Fruit fly (Drosophila melanogaster) whole organism, embryonic: ENCODE measurements around the gene Gem3.

Experiments used
- Atf3 ChIP-seq: fragments of 200-800 bp; sonication (Bioruptor generic); optimal IDR thresholded peaks from 3 replicates; lab custom pipeline; 2016; ENCODE audit warnings: missing biosample characterization, missing genetic modification characterization
- B-H1 ChIP-seq: fragments of 200-800 bp; sonication (Bioruptor generic); IDR thresholded peaks from 3 replicates; pipeline ENCODE4 v1.3.6; 2022; ENCODE audit warnings: missing biosample characterization, missing genetic modification characterization
- Bgb ChIP-seq: fragments of 200-800 bp; sonication (Bioruptor generic); IDR thresholded peaks from 2 replicates; pipeline ENCODE4 v1.3.6; 2022; ENCODE audit warnings: missing biosample characterization, missing genetic modification characterization; ENCODE audit not compliant: partially characterized antibody
- C15 ChIP-seq: fragments of 200-800 bp; sonication (Bioruptor generic); IDR thresholded peaks from 3 replicates; pipeline ENCODE4 v1.3.6; 2022; ENCODE audit warnings: missing biosample characterization, missing genetic modification characterization
- CG10321 ChIP-seq: fragments of 200-800 bp; sonication (Bioruptor generic); IDR thresholded peaks from 2 replicates; pipeline ENCODE4 v1.3.6; 2022; ENCODE audit warnings: missing biosample characterization, missing genetic modification characterization
- CG11504 ChIP-seq: fragments of 200-800 bp; sonication (Bioruptor generic); optimal IDR thresholded peaks from 3 replicates; lab custom pipeline; 2019; ENCODE audit warnings: missing biosample characterization, mild to moderate bottlenecking, missing genetic modification characterization, moderate library complexity
- CG12155 ChIP-seq: fragments of 200-800 bp; sonication (Bioruptor generic); optimal IDR thresholded peaks from 3 replicates; lab custom pipeline; 2016; ENCODE audit warnings: missing biosample characterization, missing genetic modification characterization
- CG12769 ChIP-seq: fragments of 200-800 bp; sonication (Bioruptor generic); optimal IDR thresholded peaks from 2 replicates; lab custom pipeline; 2019; ENCODE audit warnings: missing biosample characterization, mild to moderate bottlenecking, missing genetic modification characterization, moderate library complexity
- CG13424 ChIP-seq: fragments of 200-800 bp; sonication (Bioruptor generic); optimal IDR thresholded peaks from 2 replicates; lab custom pipeline; 2019; ENCODE audit warnings: missing biosample characterization, mild to moderate bottlenecking, missing genetic modification characterization, moderate library complexity
- CG1603 ChIP-seq: fragments of 200-800 bp; sonication (Bioruptor generic); optimal IDR thresholded peaks from 2 replicates; lab custom pipeline; 2019; ENCODE audit warnings: missing biosample characterization, mild to moderate bottlenecking, missing genetic modification characterization, moderate library complexity
- CG17359 ChIP-seq: fragments of 200-800 bp; sonication (Bioruptor generic); optimal IDR thresholded peaks from 3 replicates; lab custom pipeline; 2018; ENCODE audit warnings: missing biosample characterization, mild to moderate bottlenecking, missing genetic modification characterization, moderate library complexity
- CG2116 ChIP-seq: fragments of 200-800 bp; sonication (Bioruptor generic); optimal IDR thresholded peaks from 3 replicates; lab custom pipeline; 2018; ENCODE audit warnings: missing biosample characterization, mild to moderate bottlenecking, missing genetic modification characterization
- CG31224 ChIP-seq: fragments of 200-800 bp; sonication (Bioruptor generic); IDR thresholded peaks from 2 replicates; pipeline ENCODE4 v1.3.6; 2022; ENCODE audit warnings: missing biosample characterization, missing genetic modification characterization
- CG31365 ChIP-seq: fragments of 200-800 bp; sonication (Bioruptor generic); optimal IDR thresholded peaks from 2 replicates; lab custom pipeline; 2018; ENCODE audit warnings: missing biosample characterization, mild to moderate bottlenecking, missing genetic modification characterization
- CG3163 ChIP-seq: fragments of 200-800 bp; sonication (Bioruptor generic); optimal IDR thresholded peaks from 3 replicates; lab custom pipeline; 2016; ENCODE audit warnings: missing biosample characterization, missing genetic modification characterization
- CG32767 ChIP-seq: fragments of 200-800 bp; sonication (Bioruptor generic); IDR thresholded peaks from 2 replicates; pipeline ENCODE4 v1.3.6; 2022; ENCODE audit warnings: missing biosample characterization, missing genetic modification characterization
- CG32772 ChIP-seq: fragments of 200-800 bp; sonication (Bioruptor generic); IDR thresholded peaks from 2 replicates; pipeline ENCODE4 v1.3.6; 2022; ENCODE audit warnings: missing biosample characterization, missing genetic modification characterization
- CG3726 ChIP-seq: fragments of 200-800 bp; sonication (Bioruptor generic); IDR thresholded peaks from 3 replicates; pipeline ENCODE4, ENCODE4 v1.3.6; 2022; ENCODE audit warnings: missing biosample characterization, missing genetic modification characterization
- CG7987 ChIP-seq: fragments of 200-800 bp; sonication (Bioruptor generic); optimal IDR thresholded peaks from 2 replicates; lab custom pipeline; 2018; ENCODE audit warnings: missing biosample characterization, mild to moderate bottlenecking, missing genetic modification characterization, moderate library complexity
- CG8388 ChIP-seq: fragments of 200-800 bp; sonication (Bioruptor generic); optimal IDR thresholded peaks from 2 replicates; lab custom pipeline; 2019; ENCODE audit warnings: missing biosample characterization, mild to moderate bottlenecking, missing genetic modification characterization, moderate library complexity
- D ChIP-seq, 2 experiments: fragments of 200-800 bp in 1 of 2; fragments of >200 bp in 1 of 2; sonication (Bioruptor generic) in 1 of 2; optimal IDR thresholded peaks; 2 replicates in 1 of 2; 3 replicates in 1 of 2; lab custom pipeline; 2017; ENCODE audit warnings: mild to moderate bottlenecking in 1 of 2, missing biosample characterization in 1 of 2, missing genetic modification characterization in 1 of 2, missing genetic modification reagents in 1 of 2
- D19A ChIP-seq: fragments of 200-800 bp; optimal IDR thresholded peaks from 3 replicates; lab custom pipeline; 2019; ENCODE audit warnings: missing biosample characterization, mild to moderate bottlenecking, missing genetic modification characterization, moderate library complexity
- Dip3 ChIP-seq: fragments of 200-800 bp; sonication (Bioruptor generic); optimal IDR thresholded peaks from 3 replicates; lab custom pipeline; 2016; ENCODE audit warnings: missing biosample characterization, missing genetic modification characterization
- Eip74EF ChIP-seq, 2 experiments: fragments of 200-800 bp in 1 of 2; fragments of >200 bp in 1 of 2; sonication (Bioruptor generic) in 1 of 2; optimal IDR thresholded peaks; 2 replicates each; lab custom pipeline; 2017 to 2019; ENCODE audit warnings: missing biosample characterization in 2 of 2, missing genetic modification characterization in 2 of 2, mild to moderate bottlenecking in 1 of 2, moderate library complexity in 1 of 2
- H2.0 ChIP-seq: fragments of 200-800 bp; sonication (Bioruptor generic); IDR thresholded peaks from 2 replicates; pipeline ENCODE4 v1.3.6; 2022; ENCODE audit warnings: missing biosample characterization, missing genetic modification characterization
- HHEX ChIP-seq: fragments of 200-800 bp; sonication (Bioruptor generic); optimal IDR thresholded peaks from 3 replicates; lab custom pipeline; 2017; ENCODE audit warnings: missing biosample characterization, mild to moderate bottlenecking, missing genetic modification characterization, missing genetic modification reagents
- NC2β ChIP-seq: fragments of 200-800 bp; sonication (Bioruptor generic); optimal IDR thresholded peaks from 2 replicates; lab custom pipeline; 2016; ENCODE audit warnings: missing biosample characterization, missing genetic modification characterization
- Sox102F ChIP-seq: fragments of 200-800 bp; sonication (Bioruptor generic); optimal IDR thresholded peaks from 2 replicates; lab custom pipeline; 2018; ENCODE audit warnings: missing biosample characterization, mild to moderate bottlenecking, missing genetic modification characterization, moderate library complexity
- Sry-β ChIP-seq: fragments of 200-800 bp; sonication (Bioruptor generic); optimal IDR thresholded peaks from 2 replicates; lab custom pipeline; 2018; ENCODE audit warnings: missing biosample characterization, mild to moderate bottlenecking, missing genetic modification characterization, moderate library complexity
- Taf1 ChIP-seq: fragments of 200-800 bp; sonication (Bioruptor generic); IDR thresholded peaks from 2 replicates; pipeline ENCODE4 v1.3.6; 2022; ENCODE audit warnings: missing biosample characterization, missing genetic modification characterization
- Vsx1 ChIP-seq: fragments of 200-800 bp; sonication (Bioruptor generic); optimal IDR thresholded peaks from 2 replicates; lab custom pipeline; 2017; ENCODE audit warnings: missing biosample characterization, mild to moderate bottlenecking, missing genetic modification characterization, missing genetic modification reagents
- ase ChIP-seq: fragments of 200-800 bp; sonication (Bioruptor generic); IDR thresholded peaks from 3 replicates; pipeline ENCODE4 v1.3.6; 2022; ENCODE audit warnings: missing biosample characterization, missing genetic modification characterization
- chinmo ChIP-seq: fragments of 200-800 bp; sonication (Bioruptor generic); IDR thresholded peaks from 4 replicates; pipeline ENCODE4 v1.3.6; 2022; ENCODE audit warnings: missing biosample characterization, missing genetic modification characterization; ENCODE audit not compliant: partially characterized antibody
- dmrt99B ChIP-seq: fragments of 200-800 bp; sonication (Bioruptor generic); optimal IDR thresholded peaks from 2 replicates; lab custom pipeline; 2018; ENCODE audit warnings: missing biosample characterization, mild to moderate bottlenecking, missing genetic modification characterization, moderate library complexity
- en ChIP-seq: fragments of 200-800 bp; sonication (Bioruptor generic); optimal IDR thresholded peaks from 2 replicates; lab custom pipeline; 2016; ENCODE audit warnings: missing biosample characterization, missing genetic modification characterization
- exex ChIP-seq: fragments of 200-800 bp; sonication (Bioruptor generic); optimal IDR thresholded peaks from 4 replicates; lab custom pipeline; 2018; ENCODE audit warnings: missing biosample characterization, mild to moderate bottlenecking, missing genetic modification characterization, moderate library complexity
- fd96Cb ChIP-seq: fragments of 200-800 bp; sonication (Bioruptor generic); optimal IDR thresholded peaks from 2 replicates; lab custom pipeline; 2018; ENCODE audit warnings: missing biosample characterization, mild to moderate bottlenecking, missing genetic modification characterization, moderate library complexity
- grau ChIP-seq: fragments of 200-800 bp; optimal IDR thresholded peaks from 3 replicates; lab custom pipeline; 2019; ENCODE audit warnings: missing biosample characterization, mild to moderate bottlenecking, missing genetic modification characterization, moderate library complexity
- inv ChIP-seq: fragments of 200-800 bp; sonication (Bioruptor generic); IDR thresholded peaks from 2 replicates; pipeline ENCODE4 v1.3.6; 2022; ENCODE audit warnings: missing biosample characterization, missing genetic modification characterization; ENCODE audit not compliant: partially characterized antibody
- kah ChIP-seq: fragments of 200-800 bp; sonication (Bioruptor generic); optimal IDR thresholded peaks from 2 replicates; lab custom pipeline; 2018; ENCODE audit warnings: missing biosample characterization, mild to moderate bottlenecking, missing genetic modification characterization
- lbe ChIP-seq: fragments of 200-800 bp; sonication (Bioruptor generic); optimal IDR thresholded peaks from 2 replicates; lab custom pipeline; 2016; ENCODE audit warnings: missing biosample characterization, mild to moderate bottlenecking, missing genetic modification characterization
- luna ChIP-seq: fragments of 200-800 bp; sonication (Bioruptor generic); optimal IDR thresholded peaks from 2 replicates; lab custom pipeline; 2016; ENCODE audit warnings: missing biosample characterization, missing genetic modification characterization
- odd ChIP-seq: fragments of 200-800 bp; sonication (Bioruptor generic); optimal IDR thresholded peaks from 2 replicates; lab custom pipeline; 2017; ENCODE audit warnings: missing biosample characterization, mild to moderate bottlenecking, missing genetic modification characterization
- prd ChIP-seq, 3 experiments: fragments of >200 bp in 2 of 3; fragments of 200-800 bp in 1 of 3; sonication (Bioruptor generic) in 1 of 3; optimal IDR thresholded peaks in 2 of 3; IDR thresholded peaks in 1 of 3; 2 replicates in 2 of 3; 3 replicates in 1 of 3; pipeline versions ENCODE4 v1.3.6 to Lab custom; 2017 to 2022; ENCODE audit warnings: missing biosample characterization in 1 of 3, missing genetic modification characterization in 1 of 3
- pum ChIP-seq: fragments of 200-800 bp; sonication (Bioruptor generic); optimal IDR thresholded peaks from 2 replicates; lab custom pipeline; 2016; ENCODE audit warnings: missing biosample characterization, missing genetic modification characterization
- row ChIP-seq: fragments of 200-800 bp; sonication (Bioruptor generic); IDR thresholded peaks from 3 replicates; pipeline ENCODE4 v1.3.6; 2022; ENCODE audit warnings: missing biosample characterization, missing genetic modification characterization
- sc ChIP-seq, 3 experiments: fragments of >200 bp in 2 of 3; fragments of 200-800 bp in 1 of 3; sonication (Bioruptor generic) in 1 of 3; optimal IDR thresholded peaks; 2 replicates in 2 of 3; 3 replicates in 1 of 3; lab custom pipeline; 2017; ENCODE audit warnings: mild to moderate bottlenecking in 1 of 3, missing biosample characterization in 1 of 3, missing genetic modification characterization in 1 of 3, missing genetic modification reagents in 1 of 3
- slou ChIP-seq: fragments of 200-800 bp; sonication (Bioruptor generic); optimal IDR thresholded peaks from 3 replicates; lab custom pipeline; 2016; ENCODE audit warnings: missing biosample characterization, missing genetic modification characterization
- z ChIP-seq: fragments of 200-800 bp; sonication (Bioruptor generic); IDR thresholded peaks from 3 replicates; pipeline ENCODE4 v1.3.6; 2022; ENCODE audit warnings: missing biosample characterization, missing genetic modification characterization

Gem3 gene

dm6 chr3L:10504607-10505006, 41.7 kb upstream of the Gem3 start (continued):
- TF ChIP-seq odd (GFP tag; lab: Kevin White, UChicago) (no peak), CG3726 (GFP tag; lab: Robert Waterston, UW) (peak; percentile 19; the same call in 1 of the 3 replicates), chinmo (no peak), C15 (no peak), Atf3 (GFP tag; lab: Kevin White, UChicago) (no peak), lbe (no peak), grau (peak; percentile 67), CG12155 (GFP tag; lab: Kevin White, UChicago) (no peak), prd (optimal IDR thresholded peaks at IDR 0.05; lab: Kevin White, UChicago) (no peak), prd (GFP tag; IDR thresholded peaks at IDR 0.05; lab: Robert Waterston, UW) (peak; percentile 41; the same call in 1 of the 3 replicates), CG7987 (GFP tag; lab: Kevin White, UChicago) (no peak), CG11504 (tag; lab: Kevin White, UChicago) (peak; percentile 30), exex (tag; lab: Kevin White, UChicago) (no peak), CG13424 (tag; lab: Kevin White, UChicago) (no peak), sc (optimal IDR thresholded peaks at IDR 0.05; lab: Kevin White, UChicago) (no peak), sc (GFP tag; optimal IDR thresholded peaks at IDR 0.05; lab: Kevin White, UChicago) (no peak), D (optimal IDR thresholded peaks at IDR 0.05; lab: Kevin White, UChicago) (no peak), D (GFP tag; optimal IDR thresholded peaks at IDR 0.05; lab: Kevin White, UChicago) (no peak), D19A (no peak), CG1603 (peak; percentile 12), kah (GFP tag; lab: Kevin White, UChicago) (no peak), z (no peak), CG31224 (no peak), luna (no peak), Sry-β (GFP tag; lab: Kevin White, UChicago) (no peak), Eip74EF (GFP tag; optimal IDR thresholded peaks at IDR 0.05; lab: Kevin White, UChicago) (no peak), Taf1 (GFP tag; lab: Robert Waterston, UW) (no peak), CG3163 (GFP tag; lab: Kevin White, UChicago) (no peak), CG8388 (GFP tag; lab: Kevin White, UChicago) (no peak), CG32767 (GFP tag; lab: Robert Waterston, UW) (no peak), CG2116 (no peak), en (GFP tag; lab: Kevin White, UChicago) (no peak), CG12769 (no peak), NC2β (GFP tag; lab: Kevin White, UChicago) (no peak), Vsx1 (no peak), HHEX (GFP tag; lab: Kevin White, UChicago) (no peak), pum (no peak), row (GFP tag; lab: Robert Waterston, UW) (peak; percentile 50; the same call in 2 of the 3 replicates), H2.0 (GFP tag; lab: Robert Waterston, UW) (no peak), CG32772 (no peak), Sox102F (peak; percentile 13), inv (no peak), Dip3 (GFP tag; lab: Kevin White, UChicago) (no peak), dmrt99B (tag; lab: Kevin White, UChicago) (peak; percentile 27), CG17359 (tag; lab: Kevin White, UChicago) (peak; percentile 1), B-H1 (GFP tag; lab: Robert Waterston, UW) (no peak), CG10321 (GFP tag; lab: Robert Waterston, UW) (no peak), CG31365 (tag; lab: Kevin White, UChicago) (no peak), slou (GFP tag; lab: Kevin White, UChicago) (no peak), ase (GFP tag; lab: Robert Waterston, UW) (no peak), Bgb (no peak), fd96Cb (tag; lab: Kevin White, UChicago) (peak; percentile 19)
